Fruit fly (Drosophila melanogaster): ENCODE results near the gene RpL24.

The RpL24 gene

DNA sequence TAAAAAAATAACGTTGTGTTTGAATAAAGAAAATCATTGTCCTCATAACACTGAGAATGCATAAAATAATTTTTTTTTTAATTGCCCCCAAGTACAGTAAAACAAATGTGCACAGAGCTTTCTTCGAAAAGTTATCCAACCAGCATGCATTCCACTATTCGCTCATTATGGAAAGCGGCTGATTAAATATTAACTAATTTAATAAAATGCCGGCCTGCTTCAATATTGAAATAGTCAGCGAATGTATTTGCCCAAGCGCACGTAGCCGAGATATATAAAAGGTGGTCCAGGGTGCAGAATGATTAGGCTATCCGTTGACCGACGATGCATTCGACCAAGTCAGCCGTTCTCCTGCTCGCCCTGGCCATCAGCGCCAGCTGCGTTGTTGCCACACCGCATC lies 47.5 kb downstream of the RpL24 start, which contains the start of gene CG16826:
TSS of gene CG16826 (plus strand) at position 301 of the 400 bp plus-strand sequence.
- no peak for TF ChIP-seq Snoo (tag; optimal IDR thresholded peaks at IDR 0.05)
- no peak for TF ChIP-seq CG17806 (tag; optimal IDR thresholded peaks at IDR 0.05)
- TF ChIP-seq CG9948 (tag; optimal IDR thresholded peaks at IDR 0.05): no peak
- no peak for TF ChIP-seq Ets98B (GFP tag; IDR thresholded peaks at IDR 0.05)
- TF ChIP-seq CG4496 (GFP tag; IDR thresholded peaks at IDR 0.05): no peak
- no peak for TF ChIP-seq Pif1A (GFP tag; optimal IDR thresholded peaks at IDR 0.05)
- no peak for TF ChIP-seq rn (GFP tag; IDR thresholded peaks at IDR 0.05)
- no peak for TF ChIP-seq gl (tag; optimal IDR thresholded peaks at IDR 0.05)
- TF ChIP-seq CG34367 (tag; optimal IDR thresholded peaks at IDR 0.05): no peak
